Worm (Caenorhabditis elegans): ENCODE measurements around the gene col-152.

DNA sequence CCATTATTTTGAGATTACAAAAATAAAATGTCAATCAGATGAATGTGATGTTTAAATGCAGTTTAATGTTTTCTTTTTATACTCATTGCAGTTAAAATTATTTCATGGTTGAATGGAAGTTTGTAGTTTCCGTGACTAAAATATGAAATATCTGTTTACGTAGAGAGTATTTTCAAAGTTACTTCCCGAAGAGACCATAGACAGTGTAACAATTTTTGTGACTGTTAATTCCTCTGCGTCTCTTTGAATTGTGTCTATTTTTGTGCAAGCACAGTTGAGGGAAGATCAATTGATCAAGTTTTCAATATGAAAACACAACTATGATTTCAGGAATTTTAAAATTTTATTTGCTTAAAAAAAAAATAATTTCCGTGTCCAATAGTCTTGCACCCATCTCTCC lies 14.0 kb upstream of the col-152 start, which contains the start of gene F25D1.5:
- TF ChIP-seq nhr-77 (tag; optimal IDR thresholded peaks at IDR 0.05) (peak; percentile 68), lin-39 (tag; optimal IDR thresholded peaks at IDR 0.05) (no peak), elt-3 (tag; optimal IDR thresholded peaks at IDR 0.05) (no peak)
